ENCODE assay signal across 5 worm cellular contexts in the genomic region with DNA sequence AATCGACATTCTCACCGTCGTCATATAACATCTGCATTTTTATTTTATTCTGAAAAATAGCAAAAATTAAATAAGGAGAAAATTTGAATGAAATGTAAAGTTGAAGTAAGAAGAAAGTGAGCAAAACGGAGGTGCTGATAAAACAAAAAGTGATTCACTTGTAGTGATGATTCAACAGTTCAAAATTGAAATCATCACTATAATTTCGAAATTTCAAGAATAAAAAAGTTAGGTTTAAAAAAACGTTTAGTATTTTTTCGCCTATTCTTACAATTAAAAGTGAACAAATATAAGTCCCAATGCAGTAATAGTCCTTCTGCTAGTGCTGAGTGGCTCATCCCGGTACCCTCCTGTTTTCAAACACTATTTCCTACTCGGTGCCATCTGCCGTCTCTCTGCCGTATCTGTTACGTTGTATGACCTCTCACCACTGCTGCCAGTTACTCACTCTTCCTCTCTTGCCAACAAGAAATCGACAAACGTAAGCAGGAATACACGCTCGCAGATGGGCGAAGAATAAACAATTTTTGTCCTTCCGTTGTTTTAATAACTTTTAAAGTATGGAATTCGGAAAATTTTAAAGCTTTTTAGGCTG.
A peak's percentile ranks its signal among the peaks of the same experiment; 100 is the strongest.
TF ChIP-seq lines count a peak whose summit lies in the region.

A gene (minus strand): TSS at position 51 of the 595 bp plus-strand sequence.

TF ChIP-seq in whole organism, L1 larva, 84 proteins besides CTCF, POLR2A, EP300 and RAD21 (continues in another document):
- TF ChIP-seq lin-14 (GFP tag; optimal IDR thresholded peaks at IDR 0.05; lab: Kevin White, UChicago), result peak; percentile 84
- TF ChIP-seq lin-39 (tag; optimal IDR thresholded peaks at IDR 0.05; lab: Kevin White, UChicago), result peak; percentile 25
- peak; percentile 35; the same call in 1 of the 2 replicates for TF ChIP-seq nhr-19 (GFP tag; conservative IDR thresholded peaks at IDR 0.05; lab: Robert Waterston, UW)
- TF ChIP-seq xbp-1 (tag; optimal IDR thresholded peaks at IDR 0.05; lab: Kevin White, UChicago), result peak; percentile 24
- no peak for TF ChIP-seq zip-4 (GFP tag; optimal IDR thresholded peaks at IDR 0.05; lab: Kevin White, UChicago)
- TF ChIP-seq rnt-1 (tag; optimal IDR thresholded peaks at IDR 0.05; lab: Kevin White, UChicago), result peak; percentile 28
- no peak for TF ChIP-seq C04F5.9 (tag; optimal IDR thresholded peaks at IDR 0.05; lab: Kevin White, UChicago)
- peak; percentile 19 to 60 (median 28) for TF ChIP-seq ceh-82 (tag; optimal IDR thresholded peaks at IDR 0.05; lab: Kevin White, UChicago)
- no peak for TF ChIP-seq lin-15B (tag; optimal IDR thresholded peaks at IDR 0.05; lab: Kevin White, UChicago)
- TF ChIP-seq elt-2 (tag; optimal IDR thresholded peaks at IDR 0.05; lab: Kevin White, UChicago), result no peak
- TF ChIP-seq ets-5 (GFP tag; IDR thresholded peaks at IDR 0.05; lab: Robert Waterston, UW), result no peak
- peak; percentile 29 for TF ChIP-seq nhr-47 (tag; optimal IDR thresholded peaks at IDR 0.05; lab: Kevin White, UChicago)
- peak; percentile 68 for TF ChIP-seq snu-23 (GFP tag; optimal IDR thresholded peaks at IDR 0.05; lab: Kevin White, UChicago)
- TF ChIP-seq lsy-2 (tag; optimal IDR thresholded peaks at IDR 0.05; lab: Kevin White, UChicago), result peak in 1 of 2 experiments; percentile 15
- TF ChIP-seq mep-1 (tag; optimal IDR thresholded peaks at IDR 0.05; lab: Kevin White, UChicago), result peak; percentile 48
- no peak for TF ChIP-seq efl-3 (GFP tag; optimal IDR thresholded peaks at IDR 0.05; lab: Kevin White, UChicago)

TF ChIP-seq in whole organism, L3 larva, 47 proteins besides CTCF, POLR2A, EP300 and RAD21:
- no peak for TF ChIP-seq lsy-12 (tag; optimal IDR thresholded peaks at IDR 0.05; lab: Kevin White, UChicago)
- TF ChIP-seq aly-2 (tag; optimal IDR thresholded peaks at IDR 0.05; lab: Kevin White, UChicago), result no peak
- TF ChIP-seq hmg-11 (tag; optimal IDR thresholded peaks at IDR 0.05; lab: Kevin White, UChicago), result peak; percentile 87
- peak; percentile 34 for TF ChIP-seq snpc-4 (tag; optimal IDR thresholded peaks at IDR 0.05; lab: Kevin White, UChicago)
- TF ChIP-seq nhr-43 (tag; optimal IDR thresholded peaks at IDR 0.05; lab: Kevin White, UChicago; ENCODE audit: poor library complexity, severe bottlenecking), result peak; percentile 11
- TF ChIP-seq ceh-9 (tag; optimal IDR thresholded peaks at IDR 0.05; lab: Kevin White, UChicago), result no peak
- peak; percentile 68 for TF ChIP-seq nfya-1 (tag; optimal IDR thresholded peaks at IDR 0.05; lab: Kevin White, UChicago; ENCODE audit: insufficient read depth)
- TF ChIP-seq egl-5 (tag; optimal IDR thresholded peaks at IDR 0.05; lab: Kevin White, UChicago), result peak; percentile 44
- peak; percentile 71 for TF ChIP-seq pha-4 (tag; optimal IDR thresholded peaks at IDR 0.05; lab: Kevin White, UChicago)
- TF ChIP-seq egl-27 (tag; optimal IDR thresholded peaks at IDR 0.05; lab: Kevin White, UChicago), result no peak
- TF ChIP-seq jun-1 (tag; optimal IDR thresholded peaks at IDR 0.05; lab: Kevin White, UChicago), result peak; percentile 68
- no peak for TF ChIP-seq fkh-2 (tag; optimal IDR thresholded peaks at IDR 0.05; lab: Kevin White, UChicago)
- no peak for TF ChIP-seq tbx-2 (tag; optimal IDR thresholded peaks at IDR 0.05; lab: Kevin White, UChicago)
- TF ChIP-seq nhr-237 (tag; optimal IDR thresholded peaks at IDR 0.05; lab: Kevin White, UChicago), result no peak
- no peak for TF ChIP-seq unc-62 (GFP tag; optimal IDR thresholded peaks at IDR 0.05; lab: Kevin White, UChicago)
- peak; percentile 48 for TF ChIP-seq elt-2 (tag; optimal IDR thresholded peaks at IDR 0.05; lab: Kevin White, UChicago)
- peak; percentile 51 for TF ChIP-seq lin-39 (tag; optimal IDR thresholded peaks at IDR 0.05; lab: Kevin White, UChicago)

TF ChIP-seq in whole organism, early embryonic, 17 proteins besides CTCF, POLR2A, EP300 and RAD21:
- TF ChIP-seq tra-4 (tag; optimal IDR thresholded peaks at IDR 0.05; lab: Kevin White, UChicago), result no peak
- no peak for TF ChIP-seq tbx-11 (GFP tag; IDR thresholded peaks at IDR 0.05; lab: Robert Waterston, UW)
- TF ChIP-seq hmg-4 (GFP tag; optimal IDR thresholded peaks at IDR 0.05; lab: Kevin White, UChicago), result peak; percentile 45
- peak; percentile 28 for TF ChIP-seq F13C5.2 (tag; optimal IDR thresholded peaks at IDR 0.05; lab: Kevin White, UChicago)
- TF ChIP-seq ama-1 (optimal IDR thresholded peaks at IDR 0.05; lab: Kevin White, UChicago), result no peak

TF ChIP-seq in whole organism, midembryonic, 9 proteins besides CTCF, POLR2A, EP300 and RAD21:
- TF ChIP-seq T22C8.4 (GFP tag; IDR thresholded peaks at IDR 0.05; lab: Robert Waterston, UW) (no peak), flt-1 (GFP tag; IDR thresholded peaks at IDR 0.05; lab: Robert Waterston, UW) (0 out of 2 replicates have a peak, but pooled peaks have one; percentile 12), cog-1 (tag; optimal IDR thresholded peaks at IDR 0.05; lab: Kevin White, UChicago) (peak; percentile 3), tab-1 (GFP tag; IDR thresholded peaks at IDR 0.05; lab: Robert Waterston, UW) (0 out of 2 replicates have a peak, but pooled peaks have one; percentile 45), ztf-23 (GFP tag; IDR thresholded peaks at IDR 0.05; lab: Robert Waterston, UW) (0 out of 2 replicates have a peak, but pooled peaks have one; percentile 26), klf-2 (GFP tag; conservative IDR thresholded peaks at IDR 0.05; lab: Robert Waterston, UW) (no peak), ztf-29 (GFP tag; IDR thresholded peaks at IDR 0.05; lab: Robert Waterston, UW) (no peak), med-1 (GFP tag; optimal IDR thresholded peaks at IDR 0.05; lab: Kevin White, UChicago; ENCODE audit: insufficient read depth) (no peak), ref-1 (GFP tag; conservative IDR thresholded peaks at IDR 0.05; lab: Robert Waterston, UW) (no peak)

TF ChIP-seq in whole organism, young adult, 124 proteins besides CTCF, POLR2A, EP300 and RAD21:
- TF ChIP-seq madf-8 (GFP tag; conservative IDR thresholded peaks at IDR 0.05; lab: Robert Waterston, UW) (no peak), sptf-2 (GFP tag; optimal IDR thresholded peaks at IDR 0.05; lab: Kevin White, UChicago) (no peak), rpc-1 (optimal IDR thresholded peaks at IDR 0.05; lab: Kevin White, UChicago) (no peak), rpc-1 (tag; optimal IDR thresholded peaks at IDR 0.05; lab: Kevin White, UChicago) (no peak), ceh-27 (GFP tag; optimal IDR thresholded peaks at IDR 0.05; lab: Kevin White, UChicago) (peak; percentile 54), ekl-4 (GFP tag; IDR thresholded peaks at IDR 0.05; lab: Robert Waterston, UW) (no peak), C06A6.2 (GFP tag; conservative IDR thresholded peaks at IDR 0.05; lab: Robert Waterston, UW) (no peak), rcor-1 (GFP tag; IDR thresholded peaks at IDR 0.05; lab: Robert Waterston, UW) (no peak), F55B11.4 (tag; optimal IDR thresholded peaks at IDR 0.05; lab: Kevin White, UChicago; ENCODE audit: borderline replicate concordance, insufficient read depth) (no peak), dox-1 (GFP tag; IDR thresholded peaks at IDR 0.05; lab: Robert Waterston, UW) (peak; percentile 54; the same call in 1 of the 2 replicates), madf-10 (tag; optimal IDR thresholded peaks at IDR 0.05; lab: Kevin White, UChicago) (no peak), B0336.3 (GFP tag; IDR thresholded peaks at IDR 0.05; lab: Robert Waterston, UW) (no peak), nhr-80 (tag; optimal IDR thresholded peaks at IDR 0.05; lab: Kevin White, UChicago) (peak; percentile 56), hmg-1.2 (GFP tag; IDR thresholded peaks at IDR 0.05; lab: Robert Waterston, UW) (peak; percentile 84)
